Fruit fly (Drosophila melanogaster): ENCODE results near the gene CG16904.

- no peak for TF ChIP-seq Sin3A (optimal IDR thresholded peaks at IDR 0.05)
- no peak for TF ChIP-seq insv (optimal IDR thresholded peaks at IDR 0.05)
- TF ChIP-seq h (optimal IDR thresholded peaks at IDR 0.05) = no peak
Observed at dm6 chr3R:9784341-9785062, 32.3 kb downstream of the CG16904 start, which contains the start of the genes MtnA and CG8500.
